Worm (Caenorhabditis elegans) whole organism, young adult: ENCODE data around the gene bath-42.

Experiments
- B0019.2 ChIP-seq: fragments of 200-800 bp; sonication (Bioruptor generic); conservative IDR thresholded peaks from 2 replicates; pipeline ENCODE4 v1.3.6; 2022; ENCODE audit warnings: missing genetic modification reagents, missing genetic modification characterization, missing compliant biosample characterization
- B0035.1 ChIP-seq: sonication (generic microtip); optimal IDR thresholded peaks from 2 replicates; lab custom pipeline; 2016; ENCODE audit warnings: missing genetic modification characterization, mild to moderate bottlenecking, missing compliant biosample characterization, missing genotype, missing genetic modification reagents
- C06A6.2 ChIP-seq: fragments of 200-800 bp; sonication (Bioruptor generic); conservative IDR thresholded peaks from 2 replicates; pipeline ENCODE4 v1.3.6; 2022; ENCODE audit warnings: missing genetic modification characterization, missing compliant biosample characterization
- F10E7.11 ChIP-seq: sonication (generic microtip); optimal IDR thresholded peaks from 2 replicates; lab custom pipeline; 2017; ENCODE audit warnings: mild to moderate bottlenecking, missing genetic modification characterization, moderate library complexity, missing compliant biosample characterization
- F37B4.10 ChIP-seq: fragments of 200-800 bp; sonication (Bioruptor generic); IDR thresholded peaks from 2 replicates; pipeline ENCODE4 v1.3.6; 2022; ENCODE audit warnings: missing genetic modification characterization, missing compliant biosample characterization
- K12H6.12 ChIP-seq: fragments of 200-800 bp; sonication (Bioruptor generic); optimal IDR thresholded peaks from 2 replicates; lab custom pipeline; 2018; ENCODE audit warnings: mild to moderate bottlenecking, missing genetic modification characterization, missing compliant biosample characterization
- T07F8.4 ChIP-seq: sonication (generic microtip); optimal IDR thresholded peaks from 2 replicates; lab custom pipeline; 2016; ENCODE audit warnings: mild to moderate bottlenecking, missing genetic modification characterization, moderate library complexity, missing compliant biosample characterization
- Y53F4B.3 ChIP-seq: fragments of 200-800 bp; sonication (Bioruptor generic); IDR thresholded peaks from 2 replicates; pipeline ENCODE4 v1.3.6; 2022; ENCODE audit warnings: missing genetic modification reagents, missing genetic modification characterization, missing compliant biosample characterization
- Y67H2A.10 ChIP-seq: fragments of 200-800 bp; sonication (Bioruptor generic); conservative IDR thresholded peaks from 2 replicates; pipeline ENCODE4 v1.3.6; 2022; ENCODE audit warnings: missing genetic modification reagents, missing genetic modification characterization, missing compliant biosample characterization
- ZK185.1 ChIP-seq: sonication (generic microtip); optimal IDR thresholded peaks from 2 replicates; lab custom pipeline; 2016; ENCODE audit warnings: mild to moderate bottlenecking, missing genetic modification characterization, missing compliant biosample characterization; ENCODE audit not compliant: poor library complexity, severe bottlenecking
- aptf-3 ChIP-seq: fragments of 200-800 bp; sonication (Bioruptor generic); IDR thresholded peaks from 2 replicates; pipeline ENCODE4 v1.3.6; 2022; ENCODE audit warnings: missing genetic modification characterization, missing compliant biosample characterization
- atf-7 ChIP-seq: sonication (generic microtip); optimal IDR thresholded peaks from 2 replicates; lab custom pipeline; 2017; ENCODE audit warnings: mild to moderate bottlenecking, missing genetic modification characterization, missing compliant biosample characterization
- attf-5 ChIP-seq: fragments of 200-800 bp; sonication (Bioruptor generic); optimal IDR thresholded peaks from 2 replicates; lab custom pipeline; 2018; ENCODE audit warnings: mild to moderate bottlenecking, missing genetic modification characterization, missing compliant biosample characterization
- cebp-1 ChIP-seq, 2 experiments: fragments of 200-800 bp in 1 of 2; sonication (Bioruptor generic) in 1 of 2; sonication (generic microtip) in 1 of 2; IDR thresholded peaks in 1 of 2; optimal IDR thresholded peaks in 1 of 2; 2 replicates each; pipeline versions ENCODE4 v1.3.6 to Lab custom; 2017 to 2022; ENCODE audit warnings: missing compliant biosample characterization in 2 of 2, missing genetic modification characterization in 2 of 2, mild to moderate bottlenecking in 1 of 2, missing genetic modification reagents in 1 of 2, moderate library complexity in 1 of 2
- ceh-27 ChIP-seq: fragments of 200-800 bp; sonication (Bioruptor generic); optimal IDR thresholded peaks from 2 replicates; lab custom pipeline; 2018; ENCODE audit warnings: mild to moderate bottlenecking, missing genetic modification characterization, moderate library complexity, missing compliant biosample characterization
- ceh-40 ChIP-seq: fragments of 200-800 bp; sonication (Bioruptor generic); IDR thresholded peaks from 2 replicates; pipeline ENCODE4 v1.3.6; 2022; ENCODE audit warnings: missing genetic modification characterization, missing compliant biosample characterization
- ceh-58 ChIP-seq: fragments of 200-800 bp; sonication (Bioruptor generic); IDR thresholded peaks from 2 replicates; pipeline ENCODE4 v1.3.6; 2022; ENCODE audit warnings: missing genetic modification characterization, missing compliant biosample characterization
- ceh-79 ChIP-seq: sonication (generic microtip); optimal IDR thresholded peaks from 2 replicates; lab custom pipeline; 2017; ENCODE audit warnings: mild to moderate bottlenecking, missing genetic modification characterization, missing compliant biosample characterization
- die-1 ChIP-seq: sonication (generic microtip); optimal IDR thresholded peaks from 2 replicates; lab custom pipeline; 2016; ENCODE audit warnings: missing genotype, mild to moderate bottlenecking, missing genetic modification characterization, missing compliant biosample characterization
- dox-1 ChIP-seq: fragments of 200-800 bp; sonication (Bioruptor generic); IDR thresholded peaks from 2 replicates; pipeline ENCODE4 v1.3.6; 2022; ENCODE audit warnings: missing genetic modification reagents, missing genetic modification characterization, missing compliant biosample characterization
- egl-18 ChIP-seq: fragments of 200-800 bp; sonication (Bioruptor generic); IDR thresholded peaks from 2 replicates; pipeline ENCODE4 v1.3.6; 2022; ENCODE audit warnings: missing genetic modification reagents, missing genetic modification characterization, missing compliant biosample characterization
- egrh-3 ChIP-seq: fragments of 200-800 bp; sonication (Bioruptor generic); IDR thresholded peaks from 2 replicates; pipeline ENCODE4 v1.3.6; 2022; ENCODE audit warnings: missing genetic modification reagents, missing genetic modification characterization, missing compliant biosample characterization
- ekl-4 ChIP-seq: fragments of 200-800 bp; sonication (Bioruptor generic); IDR thresholded peaks from 2 replicates; pipeline ENCODE4 v1.3.6; 2022; ENCODE audit warnings: missing genetic modification reagents, missing genetic modification characterization, missing compliant biosample characterization
- gei-17 ChIP-seq: fragments of 200-800 bp; sonication (Bioruptor generic); optimal IDR thresholded peaks from 2 replicates; lab custom pipeline; 2018; ENCODE audit warnings: mild to moderate bottlenecking, missing genetic modification characterization, missing compliant biosample characterization
- hlh-12 ChIP-seq: sonication (generic microtip); optimal IDR thresholded peaks from 2 replicates; lab custom pipeline; 2016; ENCODE audit warnings: missing genetic modification characterization, missing compliant biosample characterization
- let-526 ChIP-seq: fragments of 200-800 bp; sonication (Bioruptor generic); IDR thresholded peaks from 2 replicates; pipeline ENCODE4 v1.3.6; 2022; ENCODE audit warnings: missing genetic modification reagents, missing genetic modification characterization, missing compliant biosample characterization
- lin-35 ChIP-seq, 3 experiments: fragments of 150-350 bp in 2 of 3; sonication (generic microtip) in 1 of 3; optimal IDR thresholded peaks; 2 replicates each; lab custom pipeline; 2014 to 2018; ENCODE audit warnings: missing biosample characterization in 3 of 3, missing genetic modification characterization in 3 of 3, missing genetic modification reagents in 3 of 3
- lin-40 ChIP-seq: sonication (generic microtip); optimal IDR thresholded peaks from 2 replicates; lab custom pipeline; 2016; ENCODE audit warnings: missing genetic modification characterization, mild to moderate bottlenecking, missing compliant biosample characterization, missing genotype, missing genetic modification reagents
- lin-54 ChIP-seq: fragments of 200-800 bp; sonication (Bioruptor generic); optimal IDR thresholded peaks from 2 replicates; lab custom pipeline; 2018; ENCODE audit warnings: mild to moderate bottlenecking, missing genetic modification characterization, missing compliant biosample characterization
- lsl-1 ChIP-seq: fragments of 200-800 bp; sonication (Bioruptor generic); optimal IDR thresholded peaks from 2 replicates; lab custom pipeline; 2018; ENCODE audit warnings: mild to moderate bottlenecking, missing genetic modification characterization, moderate library complexity, missing compliant biosample characterization
- mcd-1 ChIP-seq: fragments of 200-800 bp; sonication (Bioruptor generic); IDR thresholded peaks from 2 replicates; pipeline ENCODE4 v1.3.6; 2022; ENCODE audit warnings: missing genetic modification reagents, missing genetic modification characterization, missing compliant biosample characterization
- mes-4 ChIP-seq: sonication (generic microtip); optimal IDR thresholded peaks from 2 replicates; lab custom pipeline; 2016; ENCODE audit warnings: missing genotype, missing genetic modification characterization, missing compliant biosample characterization
- nhr-179 ChIP-seq: sonication (generic microtip); optimal IDR thresholded peaks from 2 replicates; lab custom pipeline; 2016; ENCODE audit warnings: mild to moderate bottlenecking, missing genetic modification characterization, missing compliant biosample characterization
- nhr-27 ChIP-seq: fragments of 200-800 bp; sonication (Bioruptor generic); optimal IDR thresholded peaks from 2 replicates; lab custom pipeline; 2018; ENCODE audit warnings: mild to moderate bottlenecking, missing genetic modification characterization, moderate library complexity, missing compliant biosample characterization
- pbrm-1 ChIP-seq: fragments of 200-800 bp; sonication (Bioruptor generic); IDR thresholded peaks from 2 replicates; pipeline ENCODE4 v1.3.6; 2022; ENCODE audit warnings: missing genetic modification reagents, missing genetic modification characterization, missing compliant biosample characterization
- rpc-1 ChIP-seq, 2 experiments: fragments of 150-350 bp in 1 of 2; sonication (generic microtip) in 1 of 2; optimal IDR thresholded peaks; 2 replicates each; lab custom pipeline; 2014 to 2018; ENCODE audit warnings: missing biosample characterization in 1 of 2, missing genetic modification characterization in 1 of 2, missing genetic modification reagents in 1 of 2, missing genotype in 1 of 2
- sdz-38 ChIP-seq: sonication (generic microtip); optimal IDR thresholded peaks from 2 replicates; lab custom pipeline; 2016; ENCODE audit warnings: missing genotype, missing genetic modification characterization, missing compliant biosample characterization
- snpc-1.3 ChIP-seq: sonication (generic microtip); optimal IDR thresholded peaks from 2 replicates; lab custom pipeline; 2017; ENCODE audit warnings: missing genetic modification characterization, mild to moderate bottlenecking, missing compliant biosample characterization, antibody characterized with exemption, moderate library complexity, missing genotype, missing genetic modification reagents; ENCODE audit not compliant: insufficient read depth
- somi-1 ChIP-seq: fragments of 200-800 bp; sonication (Bioruptor generic); optimal IDR thresholded peaks from 2 replicates; lab custom pipeline; 2018; ENCODE audit warnings: mild to moderate bottlenecking, missing genetic modification characterization, missing compliant biosample characterization
- sptf-2 ChIP-seq: fragments of 200-800 bp; sonication (Bioruptor generic); optimal IDR thresholded peaks from 2 replicates; lab custom pipeline; 2018; ENCODE audit warnings: mild to moderate bottlenecking, missing genetic modification characterization, missing compliant biosample characterization
- tlf-1 ChIP-seq: fragments of 200-800 bp; sonication (Bioruptor generic); optimal IDR thresholded peaks from 2 replicates; lab custom pipeline; 2018; ENCODE audit warnings: mild to moderate bottlenecking, missing genetic modification characterization, missing compliant biosample characterization
- zfh-2 ChIP-seq: fragments of 200-800 bp; sonication (Bioruptor generic); conservative IDR thresholded peaks from 2 replicates; pipeline ENCODE4 v1.3.6; 2022; ENCODE audit warnings: missing genetic modification reagents, missing genetic modification characterization, missing compliant biosample characterization
- ztf-18 ChIP-seq: sonication (generic microtip); optimal IDR thresholded peaks from 2 replicates; lab custom pipeline; 2016; ENCODE audit warnings: missing genotype, mild to moderate bottlenecking, missing genetic modification characterization, missing compliant biosample characterization
- ztf-22 ChIP-seq: fragments of 200-800 bp; sonication (Bioruptor generic); optimal IDR thresholded peaks from 2 replicates; lab custom pipeline; 2018; ENCODE audit warnings: mild to moderate bottlenecking, missing genetic modification characterization, moderate library complexity, missing compliant biosample characterization
- ztf-25 ChIP-seq: fragments of 200-800 bp; sonication (Bioruptor generic); IDR thresholded peaks from 2 replicates; pipeline ENCODE4 v1.3.6; 2022; ENCODE audit warnings: missing genetic modification reagents, missing genetic modification characterization, missing compliant biosample characterization
- ztf-28 ChIP-seq: fragments of 200-800 bp; sonication (Bioruptor generic); IDR thresholded peaks from 2 replicates; pipeline ENCODE4 v1.3.6; 2022; ENCODE audit warnings: missing genetic modification reagents, missing genetic modification characterization, missing compliant biosample characterization

The bath-42 gene

DNA sequence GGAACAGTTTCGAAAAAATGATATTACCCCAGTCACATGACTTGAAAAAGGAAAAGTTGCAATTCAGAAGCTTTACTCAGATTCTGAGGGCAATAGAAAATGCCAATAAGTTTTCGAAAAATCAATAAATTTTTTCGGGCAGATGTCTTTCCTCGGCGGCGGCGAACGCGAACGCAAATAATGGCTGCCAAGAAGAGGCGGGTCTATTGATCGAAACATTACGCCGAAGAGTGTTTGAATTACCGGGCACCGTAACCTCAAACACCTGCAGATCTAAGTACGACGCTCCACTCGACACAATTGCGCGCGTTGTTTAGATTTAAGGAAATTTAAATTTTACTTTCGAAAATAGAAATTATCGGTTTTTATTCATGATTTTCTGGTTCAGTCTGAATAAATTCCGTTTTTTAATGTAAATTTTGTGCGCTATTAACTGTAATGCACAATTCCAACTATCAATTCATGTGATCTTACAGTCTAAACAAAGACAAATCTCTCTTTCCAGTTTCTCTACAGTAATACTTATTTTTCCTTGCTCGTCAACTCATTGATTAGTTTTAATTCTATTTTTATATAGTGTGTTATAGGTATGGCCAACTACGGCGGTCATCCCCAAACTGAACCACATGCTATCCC, 723 bp upstream of the bath-42 start, which contains the start of gene prp-8:
Gene prp-8 (plus strand): TSS at position 586 of the 636 bp plus-strand sequence.
- TF ChIP-seq cebp-1 (GFP tag; IDR thresholded peaks at IDR 0.05; lab: Robert Waterston, UW): peak; percentile 31; the same call in 1 of the 2 replicates
- TF ChIP-seq cebp-1 (tag; optimal IDR thresholded peaks at IDR 0.05; lab: Kevin White, UChicago): peak; percentile 67
- no peak for TF ChIP-seq ztf-25 (GFP tag; lab: Robert Waterston, UW)
- TF ChIP-seq ztf-18 (tag; lab: Kevin White, UChicago): peak; percentile 42
- no peak for TF ChIP-seq ceh-58 (GFP tag; lab: Robert Waterston, UW)
- TF ChIP-seq egl-18: no peak
- no peak for TF ChIP-seq rpc-1 (optimal IDR thresholded peaks at IDR 0.05; lab: Kevin White, UChicago)
- no peak for TF ChIP-seq rpc-1 (tag; optimal IDR thresholded peaks at IDR 0.05; lab: Kevin White, UChicago)
- no peak for TF ChIP-seq let-526 (GFP tag; lab: Robert Waterston, UW)
- peak; percentile 76 for TF ChIP-seq lin-40
- no peak for TF ChIP-seq T07F8.4
- no peak for TF ChIP-seq sptf-2
- peak; percentile 51 for TF ChIP-seq ekl-4 (GFP tag; lab: Robert Waterston, UW)
- peak; percentile 32; the same call in 1 of the 2 replicates for TF ChIP-seq egrh-3 (GFP tag; lab: Robert Waterston, UW)
- no peak for TF ChIP-seq Y53F4B.3
- TF ChIP-seq nhr-27 (tag; lab: Kevin White, UChicago): no peak
- TF ChIP-seq B0019.2: 0 out of 2 replicates have a peak, but pooled peaks have one; percentile 9
- TF ChIP-seq ztf-22 (GFP tag; lab: Kevin White, UChicago): no peak
- TF ChIP-seq nhr-179 (tag; lab: Kevin White, UChicago): no peak
- no peak for TF ChIP-seq somi-1 (GFP tag; lab: Kevin White, UChicago)
- TF ChIP-seq sdz-38: no peak
- TF ChIP-seq tlf-1 (GFP tag; lab: Kevin White, UChicago): peak; percentile 44
- no peak for TF ChIP-seq gei-17 (GFP tag; lab: Kevin White, UChicago)
- no peak for TF ChIP-seq C06A6.2 (GFP tag; lab: Robert Waterston, UW)
- TF ChIP-seq F10E7.11 (tag; lab: Kevin White, UChicago): no peak
- peak; percentile 76 for TF ChIP-seq mcd-1 (GFP tag; lab: Robert Waterston, UW)
- TF ChIP-seq lsl-1 (GFP tag; lab: Kevin White, UChicago): peak; percentile 86
- peak; percentile 72 for TF ChIP-seq K12H6.12 (tag; lab: Kevin White, UChicago)
- TF ChIP-seq pbrm-1: peak; percentile 43; the same call in 1 of the 2 replicates
- peak; percentile 98 for TF ChIP-seq attf-5
- peak; percentile 84 for TF ChIP-seq dox-1
- TF ChIP-seq ZK185.1 (tag; lab: Kevin White, UChicago): peak; percentile 75
- no peak for TF ChIP-seq die-1
- no peak for TF ChIP-seq F37B4.10 (GFP tag; lab: Robert Waterston, UW)
- no peak for TF ChIP-seq B0035.1 (tag; lab: Kevin White, UChicago)
- 0 out of 2 replicates have a peak, but pooled peaks have one; percentile 5 for TF ChIP-seq ceh-40 (GFP tag; lab: Robert Waterston, UW)
- TF ChIP-seq ztf-28 (GFP tag; lab: Robert Waterston, UW): no peak
- TF ChIP-seq Y67H2A.10 (GFP tag; lab: Robert Waterston, UW): peak; percentile 75; the same call in 1 of the 2 replicates
- no peak; the same call in 1 of the 2 replicates for TF ChIP-seq zfh-2 (GFP tag; lab: Robert Waterston, UW)
- TF ChIP-seq lin-35 (GFP tag; optimal IDR thresholded peaks at IDR 0.05; lab: Kevin White, UChicago): peak in 1 of 3 experiments; percentile 89
- no peak for TF ChIP-seq ceh-79 (tag; lab: Kevin White, UChicago)
- TF ChIP-seq lin-54 (GFP tag; lab: Kevin White, UChicago): peak; percentile 95
- TF ChIP-seq aptf-3 (GFP tag; lab: Robert Waterston, UW): no peak
- no peak for TF ChIP-seq hlh-12
- peak; percentile 91 for TF ChIP-seq ceh-27 (GFP tag; lab: Kevin White, UChicago)
- no peak for TF ChIP-seq mes-4 (tag; lab: Kevin White, UChicago)
- peak; percentile 3 for TF ChIP-seq snpc-1.3
- TF ChIP-seq atf-7 (tag; lab: Kevin White, UChicago): no peak
